Worm (Caenorhabditis elegans): ENCODE results near the gene nhx-6.

nhx-6 gene

DNA sequence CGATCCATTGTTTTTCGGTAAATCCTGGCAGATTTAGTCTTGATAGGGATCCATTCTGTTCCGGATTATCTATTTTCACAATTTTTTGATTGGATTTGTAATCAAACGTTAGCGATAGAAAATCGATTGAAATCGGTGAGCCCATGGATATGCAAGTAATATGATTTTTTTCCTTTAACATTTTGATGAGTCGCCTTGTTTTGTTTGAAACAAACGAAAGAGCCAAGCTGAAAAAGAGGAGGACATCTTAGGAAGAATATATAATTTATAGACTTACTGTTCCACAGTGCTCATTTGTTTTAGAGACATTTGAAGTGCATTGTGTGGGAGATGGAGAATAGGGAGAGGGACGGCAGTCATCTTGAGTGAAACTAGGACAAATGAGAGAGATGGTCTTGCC, 18.2 kb downstream of the nhx-6 start, which contains the start of the genes fbxb-18 and fbxb-19:
fbxb-18 (minus strand) TSS at position 101 of the 400 bp plus-strand sequence.
fbxb-19 (minus strand) TSS at position 369 of the 400 bp plus-strand sequence.
- TF ChIP-seq repo-1 (tag; optimal IDR thresholded peaks at IDR 0.05): no peak
- TF ChIP-seq B0336.3 (GFP tag; IDR thresholded peaks at IDR 0.05): no peak
- no peak for TF ChIP-seq ceh-58 (GFP tag; IDR thresholded peaks at IDR 0.05)
- TF ChIP-seq chd-7 (tag; optimal IDR thresholded peaks at IDR 0.05): no peak
- TF ChIP-seq nhr-120 (GFP tag; IDR thresholded peaks at IDR 0.05): no peak
- no peak for TF ChIP-seq ceh-40 (GFP tag; IDR thresholded peaks at IDR 0.05)
- no peak for TF ChIP-seq lin-40 (tag; optimal IDR thresholded peaks at IDR 0.05)

DNA sequence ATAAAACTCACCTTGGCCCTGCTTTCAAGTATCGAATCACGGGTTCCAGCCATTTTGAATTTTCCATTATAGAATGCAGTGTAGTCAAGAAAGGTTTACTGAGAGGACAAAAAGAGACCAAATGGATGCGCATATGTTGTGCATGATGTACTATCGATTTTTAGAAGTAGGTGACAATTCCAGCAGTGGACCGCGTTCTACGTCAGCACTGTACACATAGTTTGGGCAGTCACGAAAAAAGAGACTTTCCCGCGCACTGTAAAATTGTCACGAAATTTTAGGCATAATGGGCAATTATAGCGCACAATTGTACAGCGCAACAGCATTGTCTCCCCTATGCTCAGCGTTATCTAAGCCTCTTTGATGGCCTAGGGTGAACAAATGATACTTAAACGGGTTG, 20.4 kb downstream of the nhx-6 start, which contains the start of gene fbxc-22:
fbxc-22 (minus strand) TSS at position 101 of the 400 bp plus-strand sequence.
- no peak for TF ChIP-seq K11D2.4 (GFP tag; IDR thresholded peaks at IDR 0.05)
- no peak for TF ChIP-seq gei-17 (GFP tag; optimal IDR thresholded peaks at IDR 0.05)
- TF ChIP-seq hlh-26 (GFP tag; conservative IDR thresholded peaks at IDR 0.05): no peak
- TF ChIP-seq lin-26 (GFP tag; IDR thresholded peaks at IDR 0.05): no peak
- no peak for TF ChIP-seq akir-1 (GFP tag; optimal IDR thresholded peaks at IDR 0.05)
- no peak for TF ChIP-seq hmg-1.2 (GFP tag; IDR thresholded peaks at IDR 0.05)
- no peak for TF ChIP-seq ekl-4 (GFP tag; IDR thresholded peaks at IDR 0.05)
- TF ChIP-seq ztf-6 (GFP tag; IDR thresholded peaks at IDR 0.05): no peak
- TF ChIP-seq ceh-79 (tag; optimal IDR thresholded peaks at IDR 0.05): no peak
- no peak for TF ChIP-seq B0261.1 (tag; optimal IDR thresholded peaks at IDR 0.05)
- TF ChIP-seq F39B2.1 (GFP tag; IDR thresholded peaks at IDR 0.05): no peak
- no peak for TF ChIP-seq lag-1 (GFP tag; IDR thresholded peaks at IDR 0.05)
- no peak for TF ChIP-seq Y53F4B.3 (GFP tag; IDR thresholded peaks at IDR 0.05)
- no peak for TF ChIP-seq ama-1 (optimal IDR thresholded peaks at IDR 0.05)
- TF ChIP-seq ama-1 (GFP tag; optimal IDR thresholded peaks at IDR 0.05): no peak
- TF ChIP-seq ceh-100 (GFP tag; IDR thresholded peaks at IDR 0.05): no peak
- TF ChIP-seq dpff-1 (tag; optimal IDR thresholded peaks at IDR 0.05): no peak
- TF ChIP-seq T07F8.4 (tag; optimal IDR thresholded peaks at IDR 0.05): no peak

DNA sequence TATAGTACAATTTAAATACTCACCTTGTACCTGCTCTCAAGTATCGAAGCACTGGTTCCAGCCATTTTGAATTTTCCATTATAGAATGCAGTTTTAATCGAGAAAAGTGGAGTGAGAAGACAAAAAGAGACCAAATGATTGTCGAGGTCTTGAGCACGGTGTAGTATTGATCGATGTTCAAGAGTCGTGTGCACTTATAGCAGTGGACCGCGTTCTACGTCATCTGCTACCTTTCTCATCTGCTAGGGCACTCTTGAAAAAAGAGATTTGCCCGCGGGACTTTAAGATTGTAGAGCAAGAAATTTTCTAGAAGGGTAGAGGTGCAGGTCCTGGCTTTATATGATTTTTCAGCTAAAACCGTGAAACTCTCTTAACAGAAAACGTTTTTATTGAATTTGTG, 22.2 kb downstream of the nhx-6 start, which contains the start of gene fbxc-21:
fbxc-21 (minus strand) TSS at position 101 of the 400 bp plus-strand sequence.
- TF ChIP-seq nhr-179 (tag; optimal IDR thresholded peaks at IDR 0.05): no peak
- TF ChIP-seq sea-2 (GFP tag; IDR thresholded peaks at IDR 0.05): no peak
- no peak for TF ChIP-seq attf-6 (GFP tag; IDR thresholded peaks at IDR 0.05)
- TF ChIP-seq unc-62 (GFP tag; optimal IDR thresholded peaks at IDR 0.05): no peak
- TF ChIP-seq F39B2.1 (GFP tag; IDR thresholded peaks at IDR 0.05): no peak
- no peak for TF ChIP-seq let-526 (GFP tag; IDR thresholded peaks at IDR 0.05)
- no peak for TF ChIP-seq B0035.1 (tag; optimal IDR thresholded peaks at IDR 0.05)
- no peak for TF ChIP-seq F10E7.11 (tag; optimal IDR thresholded peaks at IDR 0.05)
- TF ChIP-seq B0019.2 (GFP tag; conservative IDR thresholded peaks at IDR 0.05): no peak
- no peak for TF ChIP-seq lag-1 (GFP tag; IDR thresholded peaks at IDR 0.05)
- no peak for TF ChIP-seq Y53F4B.3 (GFP tag; IDR thresholded peaks at IDR 0.05)
- no peak for TF ChIP-seq hlh-12 (tag; optimal IDR thresholded peaks at IDR 0.05)
- TF ChIP-seq F33H1.4 (GFP tag; IDR thresholded peaks at IDR 0.05): no peak
- no peak for TF ChIP-seq cebp-1 (GFP tag; IDR thresholded peaks at IDR 0.05)
- TF ChIP-seq cebp-1 (tag; optimal IDR thresholded peaks at IDR 0.05): no peak
- TF ChIP-seq lsl-1 (GFP tag; optimal IDR thresholded peaks at IDR 0.05): no peak
- TF ChIP-seq rcor-1 (GFP tag; IDR thresholded peaks at IDR 0.05): no peak
